Fruit fly (Drosophila melanogaster) whole organism, embryonic: ENCODE measurements around the gene CG46441.

Source experiments
- Atf-2 ChIP-seq: fragments of 200-800 bp; sonication (Bioruptor generic); optimal IDR thresholded peaks from 2 replicates; lab custom pipeline; 2016; ENCODE audit warnings: missing biosample characterization, missing genetic modification characterization
- BtbVII ChIP-seq: fragments of 200-800 bp; sonication (Bioruptor generic); optimal IDR thresholded peaks from 3 replicates; lab custom pipeline; 2017; ENCODE audit warnings: missing biosample characterization, mild to moderate bottlenecking, missing genetic modification characterization
- Bteb2 ChIP-seq: fragments of 200-800 bp; sonication (Bioruptor generic); optimal IDR thresholded peaks from 2 replicates; lab custom pipeline; 2016; ENCODE audit warnings: missing biosample characterization, missing genetic modification characterization
- CG10654 ChIP-seq: fragments of 200-800 bp; sonication (Bioruptor generic); optimal IDR thresholded peaks from 2 replicates; lab custom pipeline; 2016; ENCODE audit warnings: missing biosample characterization, missing genetic modification characterization
- CG11398 ChIP-seq: fragments of 200-800 bp; sonication (Bioruptor generic); optimal IDR thresholded peaks from 2 replicates; lab custom pipeline; 2016; ENCODE audit warnings: missing biosample characterization, missing genetic modification characterization
- CG11560 ChIP-seq: fragments of 200-800 bp; sonication (Bioruptor generic); IDR thresholded peaks from 3 replicates; pipeline ENCODE4 v1.3.6; 2022; ENCODE audit warnings: missing biosample characterization, missing genetic modification characterization
- CG11695 ChIP-seq: fragments of 200-800 bp; sonication (Bioruptor generic); IDR thresholded peaks from 3 replicates; pipeline ENCODE4 v1.3.6; 2022; ENCODE audit warnings: missing biosample characterization, missing genetic modification characterization
- CG12155 ChIP-seq: fragments of 200-800 bp; sonication (Bioruptor generic); optimal IDR thresholded peaks from 3 replicates; lab custom pipeline; 2016; ENCODE audit warnings: missing biosample characterization, missing genetic modification characterization
- CG12299 ChIP-seq: fragments of 200-800 bp; sonication (Bioruptor generic); optimal IDR thresholded peaks from 2 replicates; lab custom pipeline; 2018; ENCODE audit warnings: missing biosample characterization, mild to moderate bottlenecking, missing genetic modification characterization
- CG13123 ChIP-seq: fragments of 200-800 bp; sonication (Bioruptor generic); optimal IDR thresholded peaks from 2 replicates; lab custom pipeline; 2016; ENCODE audit warnings: missing biosample characterization, missing genetic modification characterization
- CG13287 ChIP-seq: fragments of 200-800 bp; sonication (Bioruptor generic); IDR thresholded peaks from 2 replicates; pipeline ENCODE4 v1.3.6; 2022; ENCODE audit warnings: missing biosample characterization, missing genetic modification characterization; ENCODE audit not compliant: partially characterized antibody
- CG15073 ChIP-seq: fragments of 200-800 bp; sonication (Bioruptor generic); optimal IDR thresholded peaks from 2 replicates; lab custom pipeline; 2016; ENCODE audit warnings: missing biosample characterization, missing genetic modification characterization
- CG2199 ChIP-seq: fragments of 200-800 bp; sonication (Bioruptor generic); IDR thresholded peaks from 3 replicates; pipeline ENCODE4 v1.3.6; 2022; ENCODE audit warnings: missing biosample characterization, missing genetic modification characterization
- CG30020 ChIP-seq: fragments of 200-800 bp; optimal IDR thresholded peaks from 2 replicates; lab custom pipeline; 2019; ENCODE audit warnings: missing biosample characterization, mild to moderate bottlenecking, missing genetic modification characterization, moderate library complexity
- CG33557 ChIP-seq: fragments of 200-800 bp; sonication (Bioruptor generic); optimal IDR thresholded peaks from 2 replicates; lab custom pipeline; 2019; ENCODE audit warnings: missing biosample characterization, mild to moderate bottlenecking, missing genetic modification characterization, moderate library complexity
- CG3407 ChIP-seq: fragments of 200-800 bp; sonication (Bioruptor generic); optimal IDR thresholded peaks from 2 replicates; lab custom pipeline; 2018; ENCODE audit warnings: missing biosample characterization, mild to moderate bottlenecking, missing genetic modification characterization
- CG5180 ChIP-seq: fragments of 200-800 bp; sonication (Bioruptor generic); optimal IDR thresholded peaks from 3 replicates; lab custom pipeline; 2017; ENCODE audit warnings: missing biosample characterization, missing genetic modification characterization, mild to moderate bottlenecking, moderate library complexity, missing genetic modification reagents
- CG5245 ChIP-seq: fragments of 200-800 bp; sonication (Bioruptor generic); optimal IDR thresholded peaks from 3 replicates; lab custom pipeline; 2016; ENCODE audit warnings: missing biosample characterization, missing genetic modification characterization
- CG6689 ChIP-seq: fragments of 200-800 bp; sonication (Bioruptor generic); IDR thresholded peaks from 2 replicates; pipeline ENCODE4 v1.3.6; 2022; ENCODE audit warnings: missing biosample characterization, missing genetic modification characterization
- CG6854 ChIP-seq: fragments of 200-800 bp; sonication (Bioruptor generic); optimal IDR thresholded peaks from 3 replicates; lab custom pipeline; 2017; ENCODE audit warnings: missing biosample characterization, mild to moderate bottlenecking, missing genetic modification characterization
- Chrac-16 ChIP-seq: fragments of 200-800 bp; sonication (Bioruptor generic); optimal IDR thresholded peaks from 3 replicates; lab custom pipeline; 2016; ENCODE audit warnings: missing biosample characterization, missing genetic modification characterization
- Dll ChIP-seq: fragments of 200-800 bp; sonication (Bioruptor generic); IDR thresholded peaks from 4 replicates; pipeline ENCODE4 v1.3.6; 2022; ENCODE audit warnings: missing biosample characterization, missing genetic modification characterization; ENCODE audit not compliant: partially characterized antibody
- Drgx ChIP-seq: fragments of 200-800 bp; sonication (Bioruptor generic); IDR thresholded peaks from 2 replicates; pipeline ENCODE4 v1.3.6; 2022; ENCODE audit warnings: missing biosample characterization, missing genetic modification characterization
- Ets65A ChIP-seq: fragments of 200-800 bp; sonication (Bioruptor generic); peaks from one replicate; lab custom pipeline; 2016; ENCODE audit warnings: missing biosample characterization, missing genetic modification characterization
- HHEX ChIP-seq: fragments of 200-800 bp; sonication (Bioruptor generic); optimal IDR thresholded peaks from 3 replicates; lab custom pipeline; 2017; ENCODE audit warnings: missing biosample characterization, mild to moderate bottlenecking, missing genetic modification characterization, missing genetic modification reagents
- Lhr ChIP-seq: fragments of 200-800 bp; sonication (Bioruptor generic); optimal IDR thresholded peaks from 3 replicates; lab custom pipeline; 2017; ENCODE audit warnings: mild to moderate bottlenecking, missing biosample characterization, missing genetic modification reagents, missing genetic modification characterization
- Optix ChIP-seq: fragments of 200-800 bp; sonication (Bioruptor generic); IDR thresholded peaks from 3 replicates; pipeline ENCODE4 v1.3.6; 2022; ENCODE audit warnings: missing biosample characterization, missing genetic modification characterization
- Sox100B ChIP-seq: fragments of 200-800 bp; sonication (Bioruptor generic); optimal IDR thresholded peaks from 3 replicates; lab custom pipeline; 2018; ENCODE audit warnings: missing biosample characterization, mild to moderate bottlenecking, missing genetic modification characterization
- ab ChIP-seq: fragments of 200-800 bp; sonication (Bioruptor generic); optimal IDR thresholded peaks from 2 replicates; lab custom pipeline; 2016; ENCODE audit warnings: missing biosample characterization, missing genetic modification characterization
- bigmax ChIP-seq: fragments of 200-800 bp; sonication (Bioruptor generic); optimal IDR thresholded peaks from 2 replicates; lab custom pipeline; 2018; ENCODE audit warnings: missing biosample characterization, mild to moderate bottlenecking, missing genetic modification characterization
- crp ChIP-seq, 2 experiments: fragments of 200-800 bp; sonication (Bioruptor generic); optimal IDR thresholded peaks; 2 replicates in 1 of 2; 3 replicates in 1 of 2; lab custom pipeline; 2017; ENCODE audit warnings: missing biosample characterization in 2 of 2, missing genetic modification characterization in 2 of 2, mild to moderate bottlenecking in 1 of 2, moderate library complexity in 1 of 2
- dmrt99B ChIP-seq: fragments of 200-800 bp; sonication (Bioruptor generic); optimal IDR thresholded peaks from 2 replicates; lab custom pipeline; 2018; ENCODE audit warnings: missing biosample characterization, mild to moderate bottlenecking, missing genetic modification characterization, moderate library complexity
- fru ChIP-seq: fragments of >200 bp; optimal IDR thresholded peaks from 2 replicates; lab custom pipeline; 2017
- jigr1 ChIP-seq: fragments of 200-800 bp; sonication (Bioruptor generic); IDR thresholded peaks from 3 replicates; pipeline ENCODE4 v1.3.6; 2022; ENCODE audit warnings: missing biosample characterization, missing genetic modification characterization
- jumu ChIP-seq: fragments of 200-800 bp; sonication (Bioruptor generic); optimal IDR thresholded peaks from 3 replicates; lab custom pipeline; 2016; ENCODE audit warnings: missing biosample characterization, missing genetic modification characterization
- lola ChIP-seq, 3 experiments: fragments of >200 bp in 2 of 3; fragments of 200-800 bp in 1 of 3; sonication (Bioruptor generic) in 1 of 3; optimal IDR thresholded peaks; 2 replicates each; lab custom pipeline; 2017 to 2019; ENCODE audit warnings: missing biosample characterization in 3 of 3, missing genetic modification characterization in 3 of 3, mild to moderate bottlenecking in 1 of 3, moderate library complexity in 1 of 3
- pan ChIP-seq, 4 experiments: fragments of >200 bp in 3 of 4; fragments of 200-800 bp in 1 of 4; sonication (Bioruptor generic) in 1 of 4; optimal IDR thresholded peaks in 3 of 4; IDR thresholded peaks in 1 of 4; 2 replicates each; pipeline versions ENCODE4 v1.3.6 to Lab custom; 2017 to 2022; ENCODE audit warnings: missing biosample characterization in 2 of 4, missing genetic modification characterization in 2 of 4, mixed read lengths in 1 of 4
- psq ChIP-seq: fragments of 200-800 bp; sonication (Bioruptor generic); optimal IDR thresholded peaks from 2 replicates; lab custom pipeline; 2017; ENCODE audit warnings: missing biosample characterization, missing genetic modification characterization
- repo ChIP-seq: fragments of 200-800 bp; sonication (Bioruptor generic); optimal IDR thresholded peaks from 2 replicates; lab custom pipeline; 2016; ENCODE audit warnings: missing biosample characterization, missing genetic modification characterization
- sisA ChIP-seq: fragments of 200-800 bp; sonication (Bioruptor generic); IDR thresholded peaks from 2 replicates; pipeline ENCODE4 v1.3.6; 2022; ENCODE audit warnings: missing biosample characterization, missing genetic modification characterization
- slou ChIP-seq: fragments of 200-800 bp; sonication (Bioruptor generic); optimal IDR thresholded peaks from 3 replicates; lab custom pipeline; 2016; ENCODE audit warnings: missing biosample characterization, missing genetic modification characterization
- so ChIP-seq: fragments of 200-800 bp; sonication (Bioruptor generic); IDR thresholded peaks from 3 replicates; pipeline ENCODE4 v1.3.6; 2022; ENCODE audit warnings: missing biosample characterization, missing genetic modification characterization
- sug ChIP-seq: fragments of 200-800 bp; optimal IDR thresholded peaks from 2 replicates; lab custom pipeline; 2019; ENCODE audit warnings: missing biosample characterization, mild to moderate bottlenecking, missing genetic modification characterization, moderate library complexity
- tio ChIP-seq: fragments of 200-800 bp; sonication (Bioruptor generic); optimal IDR thresholded peaks from 2 replicates; lab custom pipeline; 2017; ENCODE audit warnings: missing biosample characterization, missing genetic modification characterization, inconsistent platforms
- tll ChIP-seq, 2 experiments: fragments of 200-800 bp in 1 of 2; fragments of >200 bp in 1 of 2; sonication (Bioruptor generic) in 1 of 2; optimal IDR thresholded peaks; 2 replicates each; lab custom pipeline; 2017 to 2019; ENCODE audit warnings: missing biosample characterization in 2 of 2, missing genetic modification characterization in 2 of 2, mild to moderate bottlenecking in 1 of 2, moderate library complexity in 1 of 2
- ttk ChIP-seq: fragments of 200-800 bp; sonication (Bioruptor generic); IDR thresholded peaks from 2 replicates; pipeline ENCODE4 v2.1.2; 2022; ENCODE audit warnings: missing biosample characterization, missing genetic modification characterization
- unc-4 ChIP-seq: fragments of 200-800 bp; sonication (Bioruptor generic); IDR thresholded peaks from 2 replicates; pipeline ENCODE4 v1.3.6; 2022; ENCODE audit warnings: missing biosample characterization, missing genetic modification characterization; ENCODE audit not compliant: partially characterized antibody
- vfl ChIP-seq: fragments of 200-800 bp; sonication (Bioruptor generic); optimal IDR thresholded peaks from 2 replicates; lab custom pipeline; 2016; ENCODE audit warnings: missing biosample characterization, missing genetic modification characterization

The CG46441 gene

dm6 chr3R:20549855-20550603 lies 48.2 kb upstream of the CG46441 start (continued):
- peak; percentile 77 for TF ChIP-seq ttk (GFP tag; lab: Robert Waterston, UW)
- peak in 1 of 2 experiments; percentile 21 for TF ChIP-seq crp (GFP tag; optimal IDR thresholded peaks at IDR 0.05; lab: Kevin White, UChicago)
- peak; percentile 80; the same call in 2 of the 3 replicates for TF ChIP-seq CG11695 (GFP tag; lab: Robert Waterston, UW)
- TF ChIP-seq so, result peak; percentile 75
- TF ChIP-seq Sox100B (GFP tag; lab: Kevin White, UChicago), result peak; percentile 82
- peak; percentile 65 for TF ChIP-seq Lhr (GFP tag; lab: Kevin White, UChicago)
- peak; percentile 87 for TF ChIP-seq sug (tag; lab: Kevin White, UChicago)
- TF ChIP-seq pan (optimal IDR thresholded peaks at IDR 0.05; lab: Kevin White, UChicago), result no peak
- peak in 1 of 2 experiments; percentile 77 for TF ChIP-seq pan (GFP tag; optimal IDR thresholded peaks at IDR 0.05 in 1 of 2, IDR thresholded peaks at IDR 0.05 in 1 of 2)
- TF ChIP-seq psq (GFP tag; lab: Kevin White, UChicago), result peak; percentile 69
- no peak for TF ChIP-seq bigmax (GFP tag; lab: Kevin White, UChicago)
- TF ChIP-seq Dll, result no peak
- TF ChIP-seq CG33557, result peak; percentile 76
- peak; percentile 43 for TF ChIP-seq CG13123
- peak; percentile 44 for TF ChIP-seq CG30020 (tag; lab: Kevin White, UChicago)
- peak; percentile 89 for TF ChIP-seq CG6689 (GFP tag; lab: Robert Waterston, UW)
- peak; percentile 75 for TF ChIP-seq CG3407 (GFP tag; lab: Kevin White, UChicago)
- peak; percentile 79 for TF ChIP-seq BtbVII (GFP tag; lab: Kevin White, UChicago)
- no peak for TF ChIP-seq unc-4
- peak; percentile 76 for TF ChIP-seq CG6854
- no peak for TF ChIP-seq CG15073 (GFP tag; lab: Kevin White, UChicago)
- peak; percentile 89 for TF ChIP-seq CG5180 (GFP tag; lab: Kevin White, UChicago)
- TF ChIP-seq Drgx (GFP tag; lab: Robert Waterston, UW), result peak; percentile 78
- TF ChIP-seq Bteb2, result no peak
- TF ChIP-seq Chrac-16 (GFP tag; lab: Kevin White, UChicago), result peak; percentile 70
- peak; percentile 88 for TF ChIP-seq HHEX (GFP tag; lab: Kevin White, UChicago)
- peak; percentile 75 for TF ChIP-seq CG5245
- TF ChIP-seq CG12155 (GFP tag; lab: Kevin White, UChicago), result peak; percentile 78
- TF ChIP-seq repo (GFP tag; lab: Kevin White, UChicago), result no peak
- peak; percentile 42 for TF ChIP-seq ab (GFP tag; lab: Kevin White, UChicago)
- TF ChIP-seq fru (lab: Kevin White, UChicago), result no peak
- TF ChIP-seq vfl (GFP tag; lab: Kevin White, UChicago), result peak; percentile 21
- peak; percentile 84 for TF ChIP-seq CG10654
- peak; percentile 85 for TF ChIP-seq sisA (GFP tag; lab: Robert Waterston, UW)
- TF ChIP-seq Optix (GFP tag; lab: Robert Waterston, UW), result peak; percentile 78
- TF ChIP-seq dmrt99B (tag; lab: Kevin White, UChicago), result peak; percentile 90
- peak in 1 of 2 experiments; percentile 93 for TF ChIP-seq tll (GFP tag; optimal IDR thresholded peaks at IDR 0.05; lab: Kevin White, UChicago)
- TF ChIP-seq CG12299, result peak; percentile 37
- TF ChIP-seq Ets65A (GFP tag; lab: Kevin White, UChicago), result peak; percentile 95
- no peak for TF ChIP-seq CG11398
- peak; percentile 20 for TF ChIP-seq slou
- no peak for TF ChIP-seq Atf-2
- TF ChIP-seq jumu, result no peak
- TF ChIP-seq CG13287 (GFP tag; lab: Robert Waterston, UW), result no peak; the same call in 1 of the 2 replicates
- peak; percentile 50; the same call in 1 of the 3 replicates for TF ChIP-seq jigr1 (GFP tag; lab: Robert Waterston, UW)
- TF ChIP-seq lola (GFP tag; optimal IDR thresholded peaks at IDR 0.05; lab: Kevin White, UChicago), result peak in 1 of 3 experiments; percentile 82
- TF ChIP-seq CG11560 (tag; lab: Robert Waterston, UW), result peak; percentile 78
- peak; percentile 83 for TF ChIP-seq tio (GFP tag; lab: Kevin White, UChicago)
- no peak; the same call in 2 of the 3 replicates for TF ChIP-seq CG2199 (GFP tag; lab: Robert Waterston, UW)
